Fruit fly (Drosophila melanogaster): Measurements from ENCODE around the gene CG11970.

Gene CG11970

dm6 chr3R:8968837-8969236 is 15.7 kb upstream of the CG11970 start (continued):
- TF ChIP-seq CG1621 (tag; optimal IDR thresholded peaks at IDR 0.05) (no peak), spab (GFP tag; optimal IDR thresholded peaks at IDR 0.05) (peak; percentile 11), dac (GFP tag; optimal IDR thresholded peaks at IDR 0.05) (no peak), esn (GFP tag; optimal IDR thresholded peaks at IDR 0.05) (peak; percentile 86), ss (GFP tag; optimal IDR thresholded peaks at IDR 0.05) (no peak), CG3032 (tag; optimal IDR thresholded peaks at IDR 0.05) (peak; percentile 38), CG6276 (GFP tag; optimal IDR thresholded peaks at IDR 0.05) (no peak)

- TF ChIP-seq Eip75B (GFP tag; optimal IDR thresholded peaks at IDR 0.05) (peak; percentile 31), CG15336 (GFP tag; IDR thresholded peaks at IDR 0.05) (0 out of 2 replicates have a peak, but pooled peaks have one; percentile 6), eg (GFP tag; IDR thresholded peaks at IDR 0.05) (0 out of 3 replicates have a peak, but pooled peaks have one; percentile 8), fkh (GFP tag; optimal IDR thresholded peaks at IDR 0.05) (no peak), CG6163 (GFP tag; IDR thresholded peaks at IDR 0.05) (no peak; the same call in 1 of the 3 replicates), ss (GFP tag; optimal IDR thresholded peaks at IDR 0.05) (peak in 1 of 2 experiments; percentile 48), CG6854 (GFP tag; optimal IDR thresholded peaks at IDR 0.05) (peak; percentile 66), dsx (GFP tag; optimal IDR thresholded peaks at IDR 0.05; ENCODE audit: poor library complexity, severe bottlenecking) (peak; percentile 4), OdsH (GFP tag; optimal IDR thresholded peaks at IDR 0.05) (no peak)
Observed at dm6 chr3R:8969301-8969925, 15.1 kb upstream of the CG11970 start.

- TF ChIP-seq esn (GFP tag; optimal IDR thresholded peaks at IDR 0.05), result peak; percentile 46
- peak; percentile 28 for TF ChIP-seq Sox102F (GFP tag; optimal IDR thresholded peaks at IDR 0.05)
- no peak for TF ChIP-seq CG8319 (GFP tag; optimal IDR thresholded peaks at IDR 0.05)
- peak; percentile 21 for TF ChIP-seq Hr39 (GFP tag; optimal IDR thresholded peaks at IDR 0.05)
- no peak for TF ChIP-seq Sox15 (GFP tag; optimal IDR thresholded peaks at IDR 0.05)
- TF ChIP-seq vri (GFP tag; optimal IDR thresholded peaks at IDR 0.05), result no peak
- peak; percentile 13 for TF ChIP-seq acj6 (GFP tag; optimal IDR thresholded peaks at IDR 0.05)
- peak; percentile 34; the same call in 1 of the 3 replicates for TF ChIP-seq CG6163 (GFP tag; IDR thresholded peaks at IDR 0.05)
- peak; percentile 5 for TF ChIP-seq CG8632 (GFP tag; optimal IDR thresholded peaks at IDR 0.05)
- no peak for TF ChIP-seq Ets21C (GFP tag; optimal IDR thresholded peaks at IDR 0.05)
- TF ChIP-seq fkh (GFP tag; optimal IDR thresholded peaks at IDR 0.05), result no peak
- no peak for TF ChIP-seq CG34406 (GFP tag; optimal IDR thresholded peaks at IDR 0.05)
- TF ChIP-seq CG31627 (GFP tag; optimal IDR thresholded peaks at IDR 0.05), result no peak
- TF ChIP-seq dsx (GFP tag; optimal IDR thresholded peaks at IDR 0.05; ENCODE audit: poor library complexity, severe bottlenecking), result no peak
- TF ChIP-seq ss (GFP tag; optimal IDR thresholded peaks at IDR 0.05), result no peak
- peak; percentile 75 for TF ChIP-seq Eip78C (GFP tag)
- TF ChIP-seq pdm3 (GFP tag; optimal IDR thresholded peaks at IDR 0.05), result peak; percentile 15
- TF ChIP-seq svp (GFP tag), result peak; percentile 76
- peak; percentile 50 for TF ChIP-seq CG32006 (GFP tag; optimal IDR thresholded peaks at IDR 0.05)
- TF ChIP-seq Hr4 (GFP tag; optimal IDR thresholded peaks at IDR 0.05), result peak; percentile 13
- no peak for TF ChIP-seq CG11762 (GFP tag; optimal IDR thresholded peaks at IDR 0.05; ENCODE audit: insufficient read depth)
- no peak for TF ChIP-seq eg (GFP tag; IDR thresholded peaks at IDR 0.05)
- TF ChIP-seq Smox (GFP tag; optimal IDR thresholded peaks at IDR 0.05), result peak; percentile 41
- no peak for TF ChIP-seq CG11294 (GFP tag; IDR thresholded peaks at IDR 0.05)
- TF ChIP-seq CG4318 (GFP tag; optimal IDR thresholded peaks at IDR 0.05), result no peak
- no peak for TF ChIP-seq salr (GFP tag; optimal IDR thresholded peaks at IDR 0.05)
- TF ChIP-seq CG11902 (GFP tag; optimal IDR thresholded peaks at IDR 0.05), result no peak
- TF ChIP-seq lz (GFP tag; optimal IDR thresholded peaks at IDR 0.05), result peak; percentile 10
- TF ChIP-seq OdsH (GFP tag; optimal IDR thresholded peaks at IDR 0.05), result peak; percentile 20
- TF ChIP-seq Met (GFP tag; optimal IDR thresholded peaks at IDR 0.05), result peak; percentile 57
- no peak for TF ChIP-seq Eip75B (GFP tag; optimal IDR thresholded peaks at IDR 0.05)
Observed at dm6 chr3R:8969926-8970306, 14.6 kb upstream of the CG11970 start.
